Fruit fly (Drosophila melanogaster): ENCODE measurements around the gene RpL7.

Gene RpL7

dm6 chr2L:10249655-10250202 lies 48.9 kb downstream of the RpL7 start:
- no peak for TF ChIP-seq noc (tag; optimal IDR thresholded peaks at IDR 0.05)

dm6 chr2L:10250441-10250847 lies 49.6 kb downstream of the RpL7 start, which contains the start of the genes bsk and CG31717:
bsk (minus strand) TSS chr2L:10250501.
CG31717 (plus strand) TSS chr2L:10250737.
- TF ChIP-seq noc (tag; optimal IDR thresholded peaks at IDR 0.05): no peak

- no peak for TF ChIP-seq noc (tag; optimal IDR thresholded peaks at IDR 0.05)
These were observed 50.8 kb downstream of the RpL7 start, which contains the start of gene Ror for dm6 chr2L:10251592-10251991. Ror (plus strand) TSS chr2L:10251843.

Measured in whole organism, larva.